Worm (Caenorhabditis elegans): ENCODE data around the gene str-63.

DNA sequence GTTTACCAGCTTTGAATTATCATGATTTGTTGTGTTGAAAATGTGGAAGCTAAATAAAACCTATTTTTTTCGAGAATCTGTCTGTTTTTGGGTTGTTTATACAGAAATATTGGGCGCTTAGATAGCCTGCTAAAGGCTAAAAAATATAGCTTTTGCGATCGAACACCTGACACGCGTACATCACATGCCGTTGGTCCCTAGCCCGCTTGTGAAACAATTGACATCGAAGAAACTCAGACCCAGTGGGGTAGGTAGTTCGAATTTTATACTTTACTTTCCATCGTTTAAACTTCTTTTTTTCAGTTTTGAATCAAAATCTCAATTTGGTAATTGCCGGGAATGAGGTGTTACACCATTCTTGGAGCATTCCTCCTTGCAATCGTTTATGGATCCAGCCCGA, 12.4 kb upstream of the str-63 start, which contains the start of gene C17B7.4:
- TF ChIP-seq aly-2 (tag; optimal IDR thresholded peaks at IDR 0.05): no peak
- no peak for TF ChIP-seq daf-8 (GFP tag; IDR thresholded peaks at IDR 0.05)
- no peak for TF ChIP-seq unc-62 (GFP tag; optimal IDR thresholded peaks at IDR 0.05 in 1 of 2)
- TF ChIP-seq unc-62 (tag; optimal IDR thresholded peaks at IDR 0.05): no peak
